Fruit fly (Drosophila melanogaster) whole organism, embryonic: ENCODE data around the gene cbt.

ENCODE experiments used
- Atf3 ChIP-seq: fragments of 200-800 bp; sonication (Bioruptor generic); optimal IDR thresholded peaks from 3 replicates; lab custom pipeline; 2016; ENCODE audit warnings: missing biosample characterization, missing genetic modification characterization
- Atf6 ChIP-seq: fragments of 200-800 bp; sonication (Bioruptor generic); IDR thresholded peaks from 2 replicates; pipeline ENCODE4 v1.3.6; 2022; ENCODE audit warnings: missing biosample characterization, missing genetic modification characterization
- Bdp1 ChIP-seq: fragments of 200-800 bp; sonication (Bioruptor generic); optimal IDR thresholded peaks from 3 replicates; lab custom pipeline; 2016; ENCODE audit warnings: missing biosample characterization, missing genetic modification characterization
- CG10274 ChIP-seq: fragments of 200-800 bp; sonication (Bioruptor generic); optimal IDR thresholded peaks from 3 replicates; lab custom pipeline; 2017; ENCODE audit warnings: missing biosample characterization, mild to moderate bottlenecking, missing genetic modification characterization
- CG10654 ChIP-seq: fragments of 200-800 bp; sonication (Bioruptor generic); optimal IDR thresholded peaks from 2 replicates; lab custom pipeline; 2016; ENCODE audit warnings: missing biosample characterization, missing genetic modification characterization
- CG10979 ChIP-seq: fragments of 200-800 bp; sonication (Bioruptor generic); optimal IDR thresholded peaks from 2 replicates; lab custom pipeline; 2018; ENCODE audit warnings: missing biosample characterization, mild to moderate bottlenecking, missing genetic modification characterization, moderate library complexity
- CG11247 ChIP-seq: fragments of 200-800 bp; sonication (Bioruptor generic); IDR thresholded peaks from 2 replicates; pipeline ENCODE4 v1.3.6; 2022; ENCODE audit warnings: missing biosample characterization, missing genetic modification characterization
- CG12236 ChIP-seq: fragments of 200-800 bp; sonication (Bioruptor generic); optimal IDR thresholded peaks from 2 replicates; lab custom pipeline; 2016; ENCODE audit warnings: missing biosample characterization, missing genetic modification characterization
- CG12744 ChIP-seq: fragments of 200-800 bp; sonication (Bioruptor generic); optimal IDR thresholded peaks from 2 replicates; lab custom pipeline; 2016; ENCODE audit warnings: missing biosample characterization, missing genetic modification characterization
- CG16863 ChIP-seq: fragments of 200-800 bp; sonication (Bioruptor generic); optimal IDR thresholded peaks from 3 replicates; lab custom pipeline; 2016; ENCODE audit warnings: missing biosample characterization, missing genetic modification characterization
- CG17359 ChIP-seq: fragments of 200-800 bp; sonication (Bioruptor generic); optimal IDR thresholded peaks from 3 replicates; lab custom pipeline; 2018; ENCODE audit warnings: missing biosample characterization, mild to moderate bottlenecking, missing genetic modification characterization, moderate library complexity
- CG17829 ChIP-seq: fragments of 200-800 bp; optimal IDR thresholded peaks from 2 replicates; lab custom pipeline; 2019; ENCODE audit warnings: missing biosample characterization, mild to moderate bottlenecking, missing genetic modification characterization, moderate library complexity
- CG1792 ChIP-seq: fragments of 200-800 bp; sonication (Bioruptor generic); optimal IDR thresholded peaks from 2 replicates; lab custom pipeline; 2016; ENCODE audit warnings: missing biosample characterization, missing genetic modification characterization
- CG3281 ChIP-seq: fragments of 200-800 bp; sonication (Bioruptor generic); optimal IDR thresholded peaks from 3 replicates; lab custom pipeline; 2017; ENCODE audit warnings: missing biosample characterization, mild to moderate bottlenecking, missing genetic modification characterization
- CG8290 ChIP-seq, 3 experiments: fragments of 200-800 bp; sonication (Bioruptor generic); optimal IDR thresholded peaks; 2 replicates each; lab custom pipeline; 2016 to 2019; ENCODE audit warnings: missing biosample characterization in 3 of 3, missing genetic modification characterization in 3 of 3, mild to moderate bottlenecking in 2 of 3, moderate library complexity in 1 of 3
- Dll ChIP-seq: fragments of 200-800 bp; sonication (Bioruptor generic); IDR thresholded peaks from 4 replicates; pipeline ENCODE4 v1.3.6; 2022; ENCODE audit warnings: missing biosample characterization, missing genetic modification characterization; ENCODE audit not compliant: partially characterized antibody
- Drgx ChIP-seq: fragments of 200-800 bp; sonication (Bioruptor generic); IDR thresholded peaks from 2 replicates; pipeline ENCODE4 v1.3.6; 2022; ENCODE audit warnings: missing biosample characterization, missing genetic modification characterization
- Elba2 ChIP-seq: fragments of 200-800 bp; sonication (Bioruptor generic); optimal IDR thresholded peaks from 3 replicates; lab custom pipeline; 2016; ENCODE audit warnings: missing biosample characterization, missing genetic modification characterization
- HLH4C ChIP-seq: fragments of 200-800 bp; sonication (Bioruptor generic); IDR thresholded peaks from 3 replicates; pipeline ENCODE4 v1.3.6; 2022; ENCODE audit warnings: missing biosample characterization, missing genetic modification characterization; ENCODE audit not compliant: partially characterized antibody
- Hmr ChIP-seq: fragments of 200-800 bp; sonication (Bioruptor generic); optimal IDR thresholded peaks from 3 replicates; lab custom pipeline; 2017; ENCODE audit warnings: mild to moderate bottlenecking, missing biosample characterization, missing genetic modification reagents, missing genetic modification characterization
- Hr51 ChIP-seq, 2 experiments: fragments of 200-800 bp; sonication (Bioruptor generic); optimal IDR thresholded peaks; 2 replicates in 1 of 2; 3 replicates in 1 of 2; lab custom pipeline; 2016 to 2018; ENCODE audit warnings: missing biosample characterization in 2 of 2, missing genetic modification characterization in 2 of 2, mild to moderate bottlenecking in 1 of 2, moderate library complexity in 1 of 2
- Mrtf ChIP-seq: fragments of 200-800 bp; sonication (Bioruptor generic); IDR thresholded peaks from 3 replicates; pipeline ENCODE4 v1.3.6; 2022; ENCODE audit warnings: missing biosample characterization, missing genetic modification characterization
- NC2β ChIP-seq: fragments of 200-800 bp; sonication (Bioruptor generic); optimal IDR thresholded peaks from 2 replicates; lab custom pipeline; 2016; ENCODE audit warnings: missing biosample characterization, missing genetic modification characterization
- Oaz ChIP-seq: fragments of 200-800 bp; sonication (Bioruptor generic); IDR thresholded peaks from 2 replicates; pipeline ENCODE4 v1.3.6; 2022; ENCODE audit warnings: missing biosample characterization, missing genetic modification characterization
- Spps ChIP-seq: fragments of 200-800 bp; sonication (Bioruptor generic); optimal IDR thresholded peaks from 2 replicates; lab custom pipeline; 2018; ENCODE audit warnings: missing biosample characterization, mild to moderate bottlenecking, missing genetic modification characterization
- Xbp1 ChIP-seq: fragments of 200-800 bp; sonication (Bioruptor generic); optimal IDR thresholded peaks from 3 replicates; lab custom pipeline; 2016; ENCODE audit warnings: missing biosample characterization, mild to moderate bottlenecking, missing genetic modification characterization
- abd-A ChIP-seq: fragments of 200-800 bp; sonication (Bioruptor generic); optimal IDR thresholded peaks from 3 replicates; lab custom pipeline; 2019; ENCODE audit warnings: missing biosample characterization, mild to moderate bottlenecking, missing genetic modification characterization, moderate library complexity
- aop ChIP-seq: fragments of 200-800 bp; sonication (Bioruptor generic); IDR thresholded peaks from 2 replicates; pipeline ENCODE4 v1.3.6; 2022; ENCODE audit warnings: missing biosample characterization, missing genetic modification characterization
- ase ChIP-seq: fragments of 200-800 bp; sonication (Bioruptor generic); IDR thresholded peaks from 3 replicates; pipeline ENCODE4 v1.3.6; 2022; ENCODE audit warnings: missing biosample characterization, missing genetic modification characterization
- az2 ChIP-seq: fragments of 200-800 bp; sonication (Bioruptor generic); optimal IDR thresholded peaks from 3 replicates; lab custom pipeline; 2016; ENCODE audit warnings: missing biosample characterization, missing genetic modification characterization
- cas ChIP-seq: fragments of 200-800 bp; sonication (Bioruptor generic); IDR thresholded peaks from 2 replicates; pipeline ENCODE4 v1.3.6; 2022; ENCODE audit warnings: missing biosample characterization, missing genetic modification characterization
- crc ChIP-seq: fragments of 200-800 bp; sonication (Bioruptor generic); optimal IDR thresholded peaks from 2 replicates; lab custom pipeline; 2016; ENCODE audit warnings: missing biosample characterization, missing genetic modification characterization
- dpn ChIP-seq, 2 experiments: fragments of 200-800 bp; sonication (Bioruptor generic); optimal IDR thresholded peaks; 3 replicates each; lab custom pipeline; 2016; ENCODE audit warnings: missing biosample characterization in 2 of 2, missing genetic modification characterization in 2 of 2
- fd64A ChIP-seq: fragments of 200-800 bp; sonication (Bioruptor generic); optimal IDR thresholded peaks from 3 replicates; lab custom pipeline; 2018; ENCODE audit warnings: missing biosample characterization, mild to moderate bottlenecking, missing genetic modification characterization
- gt ChIP-seq: fragments of 200-800 bp; sonication (Bioruptor generic); IDR thresholded peaks from 2 replicates; pipeline ENCODE4 v1.3.6; 2022; ENCODE audit warnings: missing biosample characterization, missing genetic modification characterization
- her ChIP-seq: fragments of 200-800 bp; sonication (Bioruptor generic); optimal IDR thresholded peaks from 2 replicates; lab custom pipeline; 2016; ENCODE audit warnings: missing biosample characterization, missing genetic modification characterization
- kni ChIP-seq: fragments of 200-800 bp; sonication (Bioruptor generic); optimal IDR thresholded peaks from 3 replicates; lab custom pipeline; 2017; ENCODE audit warnings: mild to moderate bottlenecking, missing biosample characterization, missing genetic modification reagents, missing genetic modification characterization
- mld ChIP-seq: fragments of 200-800 bp; sonication (Bioruptor generic); IDR thresholded peaks from 3 replicates; pipeline ENCODE4 v1.3.6; 2022; ENCODE audit warnings: missing biosample characterization, missing genetic modification characterization; ENCODE audit not compliant: partially characterized antibody
- otp ChIP-seq: fragments of 200-800 bp; sonication (Bioruptor generic); IDR thresholded peaks from 3 replicates; pipeline ENCODE4, ENCODE4 v1.3.6; 2022; ENCODE audit warnings: missing biosample characterization, missing genetic modification characterization
- p53 ChIP-seq: fragments of 200-800 bp; sonication (Bioruptor generic); optimal IDR thresholded peaks from 2 replicates; lab custom pipeline; 2016; ENCODE audit warnings: missing biosample characterization, missing genetic modification characterization
- prd ChIP-seq, 3 experiments: fragments of >200 bp in 2 of 3; fragments of 200-800 bp in 1 of 3; sonication (Bioruptor generic) in 1 of 3; optimal IDR thresholded peaks in 2 of 3; IDR thresholded peaks in 1 of 3; 2 replicates in 2 of 3; 3 replicates in 1 of 3; pipeline versions ENCODE4 v1.3.6 to Lab custom; 2017 to 2022; ENCODE audit warnings: missing biosample characterization in 1 of 3, missing genetic modification characterization in 1 of 3
- pros ChIP-seq: fragments of 200-800 bp; sonication (Bioruptor generic); optimal IDR thresholded peaks from 3 replicates; lab custom pipeline; 2019; ENCODE audit warnings: missing biosample characterization, mild to moderate bottlenecking, missing genetic modification characterization, moderate library complexity
- repo ChIP-seq: fragments of 200-800 bp; sonication (Bioruptor generic); optimal IDR thresholded peaks from 2 replicates; lab custom pipeline; 2016; ENCODE audit warnings: missing biosample characterization, missing genetic modification characterization
- row ChIP-seq: fragments of 200-800 bp; sonication (Bioruptor generic); IDR thresholded peaks from 3 replicates; pipeline ENCODE4 v1.3.6; 2022; ENCODE audit warnings: missing biosample characterization, missing genetic modification characterization
- run ChIP-seq: fragments of 200-800 bp; sonication (Bioruptor generic); optimal IDR thresholded peaks from 3 replicates; lab custom pipeline; 2018; ENCODE audit warnings: missing biosample characterization, mild to moderate bottlenecking, missing genetic modification characterization
- shn ChIP-seq: fragments of 200-800 bp; sonication (Bioruptor generic); optimal IDR thresholded peaks from 3 replicates; lab custom pipeline; 2016; ENCODE audit warnings: missing biosample characterization, missing genetic modification characterization
- sob ChIP-seq: fragments of 200-800 bp; sonication (Bioruptor generic); IDR thresholded peaks from 2 replicates; pipeline ENCODE4 v1.3.6; 2022; ENCODE audit warnings: missing biosample characterization, missing genetic modification characterization
- toy ChIP-seq: fragments of 200-800 bp; sonication (Bioruptor generic); IDR thresholded peaks from 2 replicates; pipeline ENCODE4 v1.3.6; 2022; ENCODE audit warnings: missing biosample characterization, missing genetic modification characterization
- yki ChIP-seq: fragments of >200 bp; optimal IDR thresholded peaks from 3 replicates; lab custom pipeline; 2018
- zfh2 ChIP-seq: fragments of 200-800 bp; sonication (Bioruptor generic); optimal IDR thresholded peaks from 2 replicates; lab custom pipeline; 2016; ENCODE audit warnings: missing biosample characterization, missing genetic modification characterization

Gene cbt

dm6 chr2L:485825-486240 is 6.3 kb upstream of the cbt start (continued):
- TF ChIP-seq mld (GFP tag; lab: Robert Waterston, UW) (no peak), crc (GFP tag; lab: Kevin White, UChicago) (peak; percentile 53), Drgx (GFP tag; lab: Robert Waterston, UW) (peak; percentile 46), yki (no peak), CG16863 (GFP tag; lab: Kevin White, UChicago) (peak; percentile 94), p53 (GFP tag; lab: Kevin White, UChicago) (peak; percentile 79), CG17829 (peak; percentile 58), Spps (peak; percentile 69), Hmr (GFP tag; lab: Kevin White, UChicago) (peak; percentile 94), cas (GFP tag; lab: Robert Waterston, UW) (peak; percentile 41; the same call in 1 of the 2 replicates), Mrtf (GFP tag; lab: Robert Waterston, UW) (peak; percentile 62; the same call in 1 of the 3 replicates), CG10979 (peak; percentile 52), Dll (GFP tag; lab: Robert Waterston, UW) (no peak), prd (optimal IDR thresholded peaks at IDR 0.05; lab: Kevin White, UChicago) (no peak), prd (GFP tag; IDR thresholded peaks at IDR 0.05; lab: Robert Waterston, UW) (peak; percentile 64; the same call in 2 of the 3 replicates), row (GFP tag; lab: Robert Waterston, UW) (peak; percentile 76), dpn (GFP tag; optimal IDR thresholded peaks at IDR 0.05; lab: Kevin White, UChicago) (peak; percentile 85), abd-A (tag; lab: Kevin White, UChicago) (peak; percentile 58), sob (GFP tag; lab: Robert Waterston, UW) (peak; percentile 89), Atf3 (peak; percentile 86), gt (GFP tag; lab: Robert Waterston, UW) (peak; percentile 59), CG10654 (peak; percentile 91), toy (GFP tag; lab: Robert Waterston, UW) (peak; percentile 55; the same call in 1 of the 2 replicates), aop (peak; percentile 76; the same call in 1 of the 2 replicates), az2 (peak; percentile 60), CG17359 (tag; lab: Kevin White, UChicago) (peak; percentile 89), Xbp1 (GFP tag; lab: Kevin White, UChicago) (peak; percentile 70), shn (peak; percentile 82), her (GFP tag; lab: Kevin White, UChicago) (peak; percentile 90), CG8290 (GFP tag; optimal IDR thresholded peaks at IDR 0.05; lab: Kevin White, UChicago) (peak; percentile 88), CG8290 (tag; optimal IDR thresholded peaks at IDR 0.05; lab: Kevin White, UChicago) (peak; percentile 96), kni (GFP tag; lab: Kevin White, UChicago) (peak; percentile 99), Bdp1 (GFP tag; lab: Kevin White, UChicago) (peak; percentile 83), NC2β (peak; percentile 89), fd64A (GFP tag; lab: Kevin White, UChicago) (peak; percentile 96), CG10274 (GFP tag; lab: Kevin White, UChicago) (peak; percentile 77), CG12744 (GFP tag; lab: Kevin White, UChicago) (peak; percentile 74), run (peak; percentile 76), pros (peak; percentile 71), CG3281 (GFP tag; lab: Kevin White, UChicago) (peak; percentile 86), Elba2 (GFP tag; lab: Kevin White, UChicago) (no peak), repo (GFP tag; lab: Kevin White, UChicago) (peak; percentile 79), CG11247 (GFP tag; lab: Robert Waterston, UW) (peak; percentile 87), CG12236 (GFP tag; lab: Kevin White, UChicago) (peak; percentile 93), zfh2 (peak; percentile 40), Atf6 (GFP tag; lab: Robert Waterston, UW) (peak; percentile 90), HLH4C (no peak), Oaz (no peak), CG1792 (GFP tag; lab: Kevin White, UChicago) (peak; percentile 96), ase (GFP tag; lab: Robert Waterston, UW) (peak; percentile 60; the same call in 2 of the 3 replicates), Hr51 (GFP tag; optimal IDR thresholded peaks at IDR 0.05; lab: Kevin White, UChicago) (peak; percentile 63 to 85), otp (GFP tag; lab: Robert Waterston, UW) (peak; percentile 94)
